Worm (Caenorhabditis elegans): ENCODE measurements around the gene tps-1.
A peak's percentile ranks its signal among the peaks of the same experiment; 100 is the strongest.

The tps-1 gene

ce11 chrX:17479694-17480574 is 5.6 kb upstream of the tps-1 start (continued):
- no peak for TF ChIP-seq pha-4 (tag; optimal IDR thresholded peaks at IDR 0.05)
- peak; percentile 79 for TF ChIP-seq ref-2 (tag; optimal IDR thresholded peaks at IDR 0.05)
- TF ChIP-seq ceh-19 (GFP tag; optimal IDR thresholded peaks at IDR 0.05), result no peak
- TF ChIP-seq ztf-16 (tag; optimal IDR thresholded peaks at IDR 0.05), result no peak
- TF ChIP-seq ceh-34 (tag; optimal IDR thresholded peaks at IDR 0.05), result peak; percentile 91
- no peak for TF ChIP-seq hlh-13 (GFP tag; optimal IDR thresholded peaks at IDR 0.05)
- TF ChIP-seq elt-2 (tag; optimal IDR thresholded peaks at IDR 0.05), result no peak
- TF ChIP-seq ets-4 (tag; optimal IDR thresholded peaks at IDR 0.05), result peak; percentile 42
- TF ChIP-seq odd-2 (tag; optimal IDR thresholded peaks at IDR 0.05), result no peak
- TF ChIP-seq ahr-1 (tag; optimal IDR thresholded peaks at IDR 0.05), result no peak
- peak; percentile 92 for TF ChIP-seq rnt-1 (tag; optimal IDR thresholded peaks at IDR 0.05)
- no peak for TF ChIP-seq T23F11.4 (GFP tag; optimal IDR thresholded peaks at IDR 0.05)
- peak; percentile 79 for TF ChIP-seq F13H6.1 (tag; optimal IDR thresholded peaks at IDR 0.05)
- TF ChIP-seq ceh-14 (tag; optimal IDR thresholded peaks at IDR 0.05), result peak; percentile 85
- no peak for TF ChIP-seq Y22D7AL.16 (tag; optimal IDR thresholded peaks at IDR 0.05)
- TF ChIP-seq ceh-24 (tag; optimal IDR thresholded peaks at IDR 0.05), result no peak
- TF ChIP-seq elt-4 (tag; optimal IDR thresholded peaks at IDR 0.05), result no peak
- TF ChIP-seq npax-4 (tag; optimal IDR thresholded peaks at IDR 0.05), result no peak
- TF ChIP-seq ceh-9 (tag; optimal IDR thresholded peaks at IDR 0.05), result no peak

ce11 chrX:17478677-17479076 is 4.3 kb upstream of the tps-1 start:
- TF ChIP-seq ceh-45 (GFP tag; IDR thresholded peaks at IDR 0.05) (no peak), pros-1 (tag; optimal IDR thresholded peaks at IDR 0.05) (no peak), zip-5 (tag; optimal IDR thresholded peaks at IDR 0.05) (no peak), sdc-2 (tag; optimal IDR thresholded peaks at IDR 0.05) (no peak), ceh-48 (tag; optimal IDR thresholded peaks at IDR 0.05) (no peak), elt-2 (tag; optimal IDR thresholded peaks at IDR 0.05) (peak; percentile 18), ceh-18 (tag; optimal IDR thresholded peaks at IDR 0.05) (no peak)

- TF ChIP-seq ceh-9 (tag; optimal IDR thresholded peaks at IDR 0.05) (no peak), elt-2 (tag; optimal IDR thresholded peaks at IDR 0.05) (peak; percentile 72), nhr-232 (tag; optimal IDR thresholded peaks at IDR 0.05) (no peak), Y22D7AL.16 (tag; optimal IDR thresholded peaks at IDR 0.05) (no peak), gmeb-2 (tag; optimal IDR thresholded peaks at IDR 0.05) (no peak), K09A11.1 (tag; optimal IDR thresholded peaks at IDR 0.05; ENCODE audit: insufficient read depth) (no peak)
These were observed 1.6 kb upstream of the tps-1 start for ce11 chrX:17475974-17476373.

DNA sequence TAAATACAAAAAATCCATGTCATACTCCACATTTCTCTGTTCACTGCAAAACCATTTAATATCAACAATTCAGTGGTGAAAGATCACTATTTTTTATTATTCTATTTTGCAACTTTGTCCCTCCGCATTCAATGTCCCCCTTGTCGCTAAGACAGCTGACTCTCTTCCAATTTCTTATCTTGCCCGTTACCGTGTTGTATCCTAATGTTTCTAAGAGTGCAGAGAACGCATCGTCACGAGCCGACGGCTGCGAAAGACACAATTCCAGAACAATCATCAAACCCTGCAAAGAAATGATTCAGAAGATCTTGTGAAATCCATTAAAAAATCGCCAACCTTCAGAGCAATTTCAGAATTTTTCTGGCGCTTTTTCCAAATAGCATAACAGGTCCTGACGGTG is 1.4 kb downstream of the tps-1 start:
- no peak for TF ChIP-seq hlh-6 (tag; optimal IDR thresholded peaks at IDR 0.05)
- TF ChIP-seq nhr-232 (tag; optimal IDR thresholded peaks at IDR 0.05), result no peak
- no peak for TF ChIP-seq dmd-4 (tag; optimal IDR thresholded peaks at IDR 0.05; ENCODE audit: borderline replicate concordance)
- TF ChIP-seq ceh-19 (GFP tag; optimal IDR thresholded peaks at IDR 0.05), result no peak
- no peak for TF ChIP-seq fkh-6 (tag; optimal IDR thresholded peaks at IDR 0.05)
- TF ChIP-seq ceh-9 (tag; optimal IDR thresholded peaks at IDR 0.05), result no peak
- TF ChIP-seq ets-4 (tag; optimal IDR thresholded peaks at IDR 0.05), result no peak

- no peak for TF ChIP-seq pha-4 (tag; optimal IDR thresholded peaks at IDR 0.05)
- peak; percentile 73 for TF ChIP-seq elt-2 (tag; optimal IDR thresholded peaks at IDR 0.05)
- no peak for TF ChIP-seq gmeb-2 (tag; optimal IDR thresholded peaks at IDR 0.05)
- no peak for TF ChIP-seq elt-4 (tag; optimal IDR thresholded peaks at IDR 0.05)
- TF ChIP-seq sdc-2 (tag; optimal IDR thresholded peaks at IDR 0.05), result no peak
These were observed 2.6 kb downstream of the tps-1 start for ce11 chrX:17471703-17472102.

Data from whole organism, late embryonic.